Worm (Caenorhabditis elegans): ENCODE measurements around the gene frm-8.

ce11 chrIII:3241943-3242342, 23.0 kb upstream of the frm-8 start:
- TF ChIP-seq ref-2 (tag; optimal IDR thresholded peaks at IDR 0.05) (no peak), T23F11.4 (GFP tag; optimal IDR thresholded peaks at IDR 0.05) (no peak), pros-1 (tag; optimal IDR thresholded peaks at IDR 0.05) (no peak), unc-55 (GFP tag; optimal IDR thresholded peaks at IDR 0.05) (no peak), nhr-232 (tag; optimal IDR thresholded peaks at IDR 0.05) (no peak), hlh-8 (tag; optimal IDR thresholded peaks at IDR 0.05) (no peak), Y22D7AL.16 (tag; optimal IDR thresholded peaks at IDR 0.05) (no peak), hlh-30 (tag; optimal IDR thresholded peaks at IDR 0.05; ENCODE audit: insufficient read depth) (no peak), tbx-2 (tag; optimal IDR thresholded peaks at IDR 0.05) (no peak), ama-1 (optimal IDR thresholded peaks at IDR 0.05) (no peak)

All from whole organism, late embryonic.